Worm (Caenorhabditis elegans) whole organism, L1 larva: ENCODE results near the gene set-12.

Source experiments
- ama-1 ChIP-seq: fragments of 150-350 bp; optimal IDR thresholded peaks from 2 replicates; lab custom pipeline; 2014
- egl-27 ChIP-seq, 2 experiments: fragments of 150-350 bp in 1 of 2; sonication (generic microtip); optimal IDR thresholded peaks; 3 replicates each; lab custom pipeline; 2017 to 2018; ENCODE audit warnings: missing biosample characterization in 2 of 2, missing genetic modification characterization in 2 of 2, missing genetic modification reagents in 2 of 2
- fos-1 ChIP-seq: fragments of 150-350 bp; optimal IDR thresholded peaks from 2 replicates; lab custom pipeline; 2014; ENCODE audit warnings: missing biosample characterization, missing genetic modification characterization
- lin-13 ChIP-seq: fragments of 150-350 bp; optimal IDR thresholded peaks from 2 replicates; lab custom pipeline; 2014; ENCODE audit warnings: missing biosample characterization, missing genetic modification reagents, missing genetic modification characterization
- mdl-1 ChIP-seq, 2 experiments: fragments of 150-350 bp; optimal IDR thresholded peaks; 2 replicates each; lab custom pipeline; 2014 to 2017; ENCODE audit warnings: missing biosample characterization in 2 of 2, missing genetic modification characterization in 2 of 2, inconsistent platforms in 1 of 2
- nhr-11 ChIP-seq: fragments of 150-350 bp; optimal IDR thresholded peaks from 2 replicates; lab custom pipeline; 2014; ENCODE audit warnings: missing biosample characterization, missing genetic modification characterization
- unc-30 ChIP-seq: sonication (generic microtip); optimal IDR thresholded peaks from 2 replicates; lab custom pipeline; 2017; ENCODE audit warnings: missing biosample characterization, missing genetic modification characterization
- unc-98 ChIP-seq: fragments of 200-800 bp; sonication (Bioruptor generic); IDR thresholded peaks from 2 replicates; pipeline ENCODE4 v1.3.6; 2022; ENCODE audit warnings: missing genetic modification characterization, missing compliant biosample characterization
- ztf-11 ChIP-seq, 2 experiments: sonication (generic microtip); optimal IDR thresholded peaks; 2 replicates each; lab custom pipeline; 2016 to 2017; ENCODE audit warnings: missing genetic modification characterization in 2 of 2, missing biosample characterization in 1 of 2, missing compliant biosample characterization in 1 of 2

DNA sequence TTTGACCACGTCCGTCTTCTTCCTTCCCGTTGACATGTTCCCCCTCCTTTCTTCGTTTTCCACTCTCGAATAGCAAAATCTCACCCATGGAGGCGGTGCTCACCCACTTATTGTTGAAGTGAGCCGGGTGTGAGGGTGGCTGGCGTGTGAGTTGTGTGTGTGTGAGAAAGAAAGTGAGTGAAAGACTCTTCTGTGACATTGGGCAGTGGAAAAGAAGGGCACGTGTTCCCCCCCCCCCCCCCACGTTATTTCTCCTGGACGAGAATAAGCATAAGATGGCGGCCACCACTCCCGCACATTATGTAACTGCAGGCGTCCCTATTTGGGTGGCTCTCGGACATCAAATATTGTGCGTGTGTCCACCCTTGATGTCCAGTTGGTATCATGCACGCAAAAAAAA is 25.9 kb downstream of the set-12 start:
- no peak for TF ChIP-seq unc-30 (tag; lab: Kevin White, UChicago)
- TF ChIP-seq fos-1 (tag; lab: Kevin White, UChicago) = no peak
- no peak for TF ChIP-seq unc-98 (GFP tag; lab: Robert Waterston, UW)
- no peak for TF ChIP-seq ztf-11 (tag; optimal IDR thresholded peaks at IDR 0.05; lab: Kevin White, UChicago)
- TF ChIP-seq egl-27 (tag; optimal IDR thresholded peaks at IDR 0.05; lab: Kevin White, UChicago) = no peak
- TF ChIP-seq nhr-11 (tag; lab: Kevin White, UChicago) = no peak
- TF ChIP-seq ama-1 (lab: Kevin White, UChicago) = no peak
- TF ChIP-seq mdl-1 (tag; optimal IDR thresholded peaks at IDR 0.05; lab: Kevin White, UChicago) = no peak
- TF ChIP-seq lin-13 (GFP tag; lab: Kevin White, UChicago) = no peak
